Worm (Caenorhabditis elegans) whole organism, L1 larva: ENCODE results near the gene K11D12.6.

Experiments used
- aha-1 ChIP-seq: fragments of 150-350 bp; optimal IDR thresholded peaks from 2 replicates; lab custom pipeline; 2014; ENCODE audit warnings: missing biosample characterization, missing genetic modification characterization
- ceh-82 ChIP-seq, 3 experiments: fragments of 150-350 bp in 1 of 3; sonication (generic microtip) in 2 of 3; optimal IDR thresholded peaks; 2 replicates each; lab custom pipeline; 2014 to 2017; ENCODE audit warnings: missing biosample characterization in 3 of 3, missing genetic modification characterization in 3 of 3
- elt-2 ChIP-seq: sonication (generic microtip); optimal IDR thresholded peaks from 2 replicates; lab custom pipeline; 2016; ENCODE audit warnings: missing genetic modification characterization, mild to moderate bottlenecking, inconsistent platforms, missing compliant biosample characterization, missing genetic modification reagents
- fos-1 ChIP-seq: fragments of 150-350 bp; optimal IDR thresholded peaks from 2 replicates; lab custom pipeline; 2014; ENCODE audit warnings: missing biosample characterization, missing genetic modification characterization
- lin-13 ChIP-seq: fragments of 150-350 bp; optimal IDR thresholded peaks from 2 replicates; lab custom pipeline; 2014; ENCODE audit warnings: missing biosample characterization, missing genetic modification reagents, missing genetic modification characterization
- lin-35 ChIP-seq, 2 experiments: fragments of 150-350 bp; optimal IDR thresholded peaks; 2 replicates each; lab custom pipeline; 2014; ENCODE audit warnings: missing biosample characterization in 2 of 2, missing genetic modification characterization in 2 of 2, missing genetic modification reagents in 2 of 2
- lin-39 ChIP-seq: fragments of 150-350 bp; optimal IDR thresholded peaks from 2 replicates; lab custom pipeline; 2014; ENCODE audit warnings: missing biosample characterization, missing genetic modification reagents, missing genetic modification characterization
- lir-3 ChIP-seq: sonication (generic microtip); optimal IDR thresholded peaks from 2 replicates; lab custom pipeline; 2016; ENCODE audit warnings: mild to moderate bottlenecking, missing genetic modification characterization, moderate library complexity, missing compliant biosample characterization; ENCODE audit not compliant: poor library complexity
- mep-1 ChIP-seq: fragments of 150-350 bp; optimal IDR thresholded peaks from 2 replicates; lab custom pipeline; 2014; ENCODE audit warnings: missing biosample characterization, missing genetic modification characterization
- nhr-76 ChIP-seq: sonication (generic microtip); optimal IDR thresholded peaks from 2 replicates; lab custom pipeline; 2017; ENCODE audit warnings: missing biosample characterization, missing genetic modification characterization
- tbx-2 ChIP-seq: sonication (generic microtip); optimal IDR thresholded peaks from 2 replicates; lab custom pipeline; 2016; ENCODE audit warnings: missing genetic modification characterization, missing compliant biosample characterization

DNA sequence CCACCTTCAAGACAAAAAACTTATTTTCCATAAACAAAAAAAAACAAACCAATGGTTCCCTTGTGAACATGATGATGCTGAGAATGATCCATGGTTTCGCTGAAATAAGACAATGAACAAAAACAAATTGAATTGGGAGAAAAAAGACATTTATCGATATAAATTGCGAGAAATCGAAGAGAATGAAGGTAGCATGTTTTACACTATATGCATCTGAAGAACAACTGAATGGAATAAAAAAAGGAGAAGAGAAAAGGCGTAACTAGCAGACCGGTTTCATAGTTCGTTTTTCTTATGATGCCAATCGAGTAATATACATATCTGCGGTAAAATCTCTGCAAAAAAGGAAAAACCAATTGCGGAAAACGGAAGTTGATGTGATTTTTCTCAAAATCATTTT lies 34.5 kb upstream of the K11D12.6 start, which contains the start of gene Y58A7A.1:
- TF ChIP-seq ceh-82 (tag; optimal IDR thresholded peaks at IDR 0.05; lab: Kevin White, UChicago): no peak
- TF ChIP-seq tbx-2 (tag; lab: Kevin White, UChicago): no peak
- TF ChIP-seq aha-1 (tag; lab: Kevin White, UChicago): no peak
- no peak for TF ChIP-seq lin-39 (tag; lab: Kevin White, UChicago)
- TF ChIP-seq lin-13: no peak
- no peak for TF ChIP-seq nhr-76 (tag; lab: Kevin White, UChicago)
- TF ChIP-seq fos-1: no peak
- TF ChIP-seq mep-1: no peak
- TF ChIP-seq lin-35 (GFP tag; optimal IDR thresholded peaks at IDR 0.05; lab: Kevin White, UChicago): no peak
- no peak for TF ChIP-seq lir-3 (tag; lab: Kevin White, UChicago)
- no peak for TF ChIP-seq elt-2 (tag; lab: Kevin White, UChicago)
